Fruit fly (Drosophila melanogaster): Measurements from ENCODE around the gene MKP-4.

Gene MKP-4

DNA sequence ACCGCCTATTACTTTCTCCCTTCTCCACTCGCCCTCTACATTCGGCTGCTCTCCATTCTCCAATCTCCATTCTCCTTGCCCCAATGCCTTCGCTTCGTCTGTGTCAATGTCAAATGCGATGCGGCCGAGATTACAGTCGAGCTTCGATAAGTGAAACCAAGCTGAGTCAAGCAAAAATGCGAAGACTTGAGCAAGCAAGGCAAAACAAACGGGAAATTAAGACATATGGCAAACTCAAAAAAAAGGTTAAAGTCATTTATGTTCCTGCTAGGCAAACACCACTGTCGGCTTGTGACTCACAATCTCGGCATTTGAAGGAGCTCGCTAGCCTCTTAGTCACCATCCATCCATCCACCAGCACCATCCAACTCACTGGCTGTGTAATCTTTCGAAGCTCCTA is 45.5 kb downstream of the MKP-4 start (continued):
- TF ChIP-seq CG8924 (tag; optimal IDR thresholded peaks at IDR 0.05): peak; percentile 94
- no peak for TF ChIP-seq amos (GFP tag; IDR thresholded peaks at IDR 0.05; ENCODE audit: partially characterized antibody)
- TF ChIP-seq CG17328 (GFP tag; IDR thresholded peaks at IDR 0.05): peak; percentile 98
- peak; percentile 79 for TF ChIP-seq CG6854 (GFP tag; optimal IDR thresholded peaks at IDR 0.05)
- peak; percentile 98 for TF ChIP-seq lbe (GFP tag; optimal IDR thresholded peaks at IDR 0.05)
- peak; percentile 96 for TF ChIP-seq ATbp (GFP tag; optimal IDR thresholded peaks at IDR 0.05)
- TF ChIP-seq trem (tag; optimal IDR thresholded peaks at IDR 0.05): peak; percentile 80
- peak; percentile 89 for TF ChIP-seq wor (GFP tag; IDR thresholded peaks at IDR 0.05)
- TF ChIP-seq Doc3 (GFP tag; IDR thresholded peaks at IDR 0.05; ENCODE audit: partially characterized antibody): no peak
- TF ChIP-seq CG4707 (GFP tag; optimal IDR thresholded peaks at IDR 0.05): peak; percentile 93
- peak; percentile 81 for TF ChIP-seq CG8359 (GFP tag; optimal IDR thresholded peaks at IDR 0.05; ENCODE audit: borderline replicate concordance)
- TF ChIP-seq yki (optimal IDR thresholded peaks at IDR 0.05): no peak
- peak; percentile 91 for TF ChIP-seq phol (tag; optimal IDR thresholded peaks at IDR 0.05)
- peak; percentile 96 for TF ChIP-seq otp (GFP tag; IDR thresholded peaks at IDR 0.05)
- peak; percentile 89 for TF ChIP-seq Hey (tag; optimal IDR thresholded peaks at IDR 0.05)
- TF ChIP-seq CG10462 (GFP tag; optimal IDR thresholded peaks at IDR 0.05): peak; percentile 94
- TF ChIP-seq CG13894 (tag; optimal IDR thresholded peaks at IDR 0.05): no peak
- TF ChIP-seq jing (GFP tag; optimal IDR thresholded peaks at IDR 0.05): peak; percentile 93
- TF ChIP-seq Dfd (GFP tag; optimal IDR thresholded peaks at IDR 0.05): no peak
- TF ChIP-seq jumu (GFP tag; optimal IDR thresholded peaks at IDR 0.05): peak; percentile 98
- TF ChIP-seq CG1529 (GFP tag; optimal IDR thresholded peaks at IDR 0.05): peak; percentile 95
- TF ChIP-seq CG9437 (GFP tag; optimal IDR thresholded peaks at IDR 0.05): peak; percentile 86
- peak; percentile 96 for TF ChIP-seq CG10543 (GFP tag; optimal IDR thresholded peaks at IDR 0.05)
- TF ChIP-seq CG11504 (tag; optimal IDR thresholded peaks at IDR 0.05): peak; percentile 95
- peak; percentile 77 for TF ChIP-seq Deaf1 (tag; optimal IDR thresholded peaks at IDR 0.05)
- TF ChIP-seq Antp (GFP tag; optimal IDR thresholded peaks at IDR 0.05): peak; percentile 99
- TF ChIP-seq CG34224 (GFP tag; IDR thresholded peaks at IDR 0.05; ENCODE audit: partially characterized antibody): no peak
- TF ChIP-seq Dbx (GFP tag; IDR thresholded peaks at IDR 0.05): peak; percentile 89
- TF ChIP-seq Ssrp (tag; optimal IDR thresholded peaks at IDR 0.05): peak; percentile 95
- TF ChIP-seq nom (GFP tag; optimal IDR thresholded peaks at IDR 0.05): peak; percentile 96
- TF ChIP-seq CG15514 (GFP tag; optimal IDR thresholded peaks at IDR 0.05): peak; percentile 81
- TF ChIP-seq CG9609 (GFP tag; optimal IDR thresholded peaks at IDR 0.05): peak; percentile 98
- peak; percentile 93 for TF ChIP-seq dimm (GFP tag; IDR thresholded peaks at IDR 0.05)
- peak; percentile 96 for TF ChIP-seq pb (GFP tag; optimal IDR thresholded peaks at IDR 0.05)
- TF ChIP-seq CG6813 (GFP tag; optimal IDR thresholded peaks at IDR 0.05): peak; percentile 92
- peak; percentile 92 for TF ChIP-seq ewg (GFP tag; optimal IDR thresholded peaks at IDR 0.05)
- TF ChIP-seq Dip2 (GFP tag; IDR thresholded peaks at IDR 0.05): peak; percentile 45; the same call in 1 of the 2 replicates
- TF ChIP-seq CG3407 (GFP tag; optimal IDR thresholded peaks at IDR 0.05): peak; percentile 95
- TF ChIP-seq Max (GFP tag; optimal IDR thresholded peaks at IDR 0.05): peak; percentile 88
- peak; percentile 97 for TF ChIP-seq Atf3 (GFP tag; optimal IDR thresholded peaks at IDR 0.05)
- TF ChIP-seq ap (GFP tag; IDR thresholded peaks at IDR 0.05): peak; percentile 91
- TF ChIP-seq lilli (GFP tag; optimal IDR thresholded peaks at IDR 0.05): peak; percentile 99
- TF ChIP-seq CG13287 (GFP tag; IDR thresholded peaks at IDR 0.05; ENCODE audit: partially characterized antibody): no peak
- peak; percentile 88 for TF ChIP-seq CG32767 (GFP tag; IDR thresholded peaks at IDR 0.05)
- peak; percentile 78 for TF ChIP-seq sr (GFP tag; IDR thresholded peaks at IDR 0.05)
- 0 out of 3 replicates have a peak, but pooled peaks have one; percentile 38 for TF ChIP-seq z (GFP tag; IDR thresholded peaks at IDR 0.05)
- TF ChIP-seq E2f2 (GFP tag; IDR thresholded peaks at IDR 0.05): peak; percentile 80
- no peak for TF ChIP-seq Bgb (GFP tag; IDR thresholded peaks at IDR 0.05; ENCODE audit: partially characterized antibody)
- peak; percentile 54 for TF ChIP-seq Jarid2 (GFP tag; optimal IDR thresholded peaks at IDR 0.05)
- TF ChIP-seq CG42726 (GFP tag; IDR thresholded peaks at IDR 0.05; ENCODE audit: partially characterized antibody): no peak

All from whole organism, embryonic.